Worm (Caenorhabditis elegans): Measurements from ENCODE around the gene viro-2.
"Not testable (repeated sequence)": the region's sequence is repeated elsewhere in the genome, so short reads cannot be mapped to it uniquely, and the experiment has no call there.

viro-2 gene

DNA sequence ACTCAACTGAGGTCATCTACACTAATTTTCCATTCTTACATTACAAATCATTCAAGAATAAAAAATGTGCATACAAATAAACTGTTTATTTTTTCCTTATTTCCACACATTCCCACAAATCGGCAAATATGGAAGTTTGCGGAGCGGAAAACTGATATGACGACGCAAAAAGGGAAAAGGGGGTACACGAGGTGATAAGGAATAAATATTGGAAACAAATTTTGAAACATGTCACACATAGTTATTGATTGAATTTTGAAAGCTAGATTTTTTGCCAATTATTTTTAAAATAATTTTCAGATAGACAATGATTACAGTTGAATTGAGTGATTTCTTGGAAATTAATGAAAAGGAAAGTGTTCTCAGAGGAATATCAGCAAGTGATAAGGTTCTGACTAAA is at the start of gene viro-2:
TSS of gene viro-2 (plus strand) at position 301 of the 400 bp plus-strand sequence.
- not testable (repeated sequence) for TF ChIP-seq gmeb-2, pros-1, nhr-11 (tag; optimal IDR thresholded peaks at IDR 0.05)

- TF ChIP-seq tbx-7 (tag; optimal IDR thresholded peaks at IDR 0.05) = no peak
- TF ChIP-seq eyg-1 (tag; optimal IDR thresholded peaks at IDR 0.05) = no peak
Measured at ce11 chrIII:7080689-7081088, 48.0 kb upstream of the viro-2 start, which contains the start of gene ZK418.7. Gene ZK418.7, minus strand, starts transcription at chrIII:7080789.

- TF ChIP-seq ceh-34 (tag; optimal IDR thresholded peaks at IDR 0.05) (no peak), elt-2 (tag; optimal IDR thresholded peaks at IDR 0.05) (peak; percentile 24), tbx-2 (tag; optimal IDR thresholded peaks at IDR 0.05) (no peak)
Measured at ce11 chrIII:7081488-7081887, 47.2 kb upstream of the viro-2 start.

DNA sequence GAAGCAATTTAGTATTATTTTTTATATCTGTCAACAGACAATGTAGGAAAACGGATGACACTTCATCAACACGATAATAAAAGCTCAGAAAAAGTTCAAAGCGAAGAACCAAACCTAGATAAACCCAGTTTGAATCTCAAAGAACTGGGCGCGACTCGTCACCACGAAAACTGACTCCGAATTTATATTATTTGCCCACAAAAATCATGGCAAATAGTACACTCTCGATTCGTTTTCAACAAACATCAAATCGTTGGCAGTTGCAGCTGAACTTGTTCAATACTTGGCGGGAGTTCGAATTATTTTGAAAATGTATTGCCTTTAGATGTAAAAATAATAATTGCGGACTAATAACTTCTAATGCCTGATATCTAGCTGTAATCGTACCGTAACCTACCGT is 45.6 kb upstream of the viro-2 start:
- TF ChIP-seq hlh-15 (tag; optimal IDR thresholded peaks at IDR 0.05) (no peak), sox-2 (GFP tag; IDR thresholded peaks at IDR 0.05) (no peak), ceh-19 (GFP tag; optimal IDR thresholded peaks at IDR 0.05) (no peak), dve-1 (tag; optimal IDR thresholded peaks at IDR 0.05) (no peak), madf-2 (tag; optimal IDR thresholded peaks at IDR 0.05) (no peak), pha-2 (tag; optimal IDR thresholded peaks at IDR 0.05) (no peak), tbx-2 (tag; optimal IDR thresholded peaks at IDR 0.05) (no peak), pros-1 (tag; optimal IDR thresholded peaks at IDR 0.05) (no peak), elt-2 (tag; optimal IDR thresholded peaks at IDR 0.05) (no peak), pat-9 (tag; optimal IDR thresholded peaks at IDR 0.05) (no peak), pax-1 (tag; optimal IDR thresholded peaks at IDR 0.05) (no peak), ttx-3 (tag; optimal IDR thresholded peaks at IDR 0.05) (no peak), pag-3 (tag; optimal IDR thresholded peaks at IDR 0.05; ENCODE audit: borderline replicate concordance) (no peak), unc-3 (GFP tag; conservative IDR thresholded peaks at IDR 0.05) (no peak), unc-3 (tag; optimal IDR thresholded peaks at IDR 0.05) (no peak), ceh-34 (tag; optimal IDR thresholded peaks at IDR 0.05) (no peak)

- no peak for TF ChIP-seq K09A11.1 (tag; optimal IDR thresholded peaks at IDR 0.05; ENCODE audit: insufficient read depth)
- TF ChIP-seq ceh-30 (tag; optimal IDR thresholded peaks at IDR 0.05) = no peak
- no peak for TF ChIP-seq nfya-1 (tag; optimal IDR thresholded peaks at IDR 0.05)
- no peak for TF ChIP-seq ceh-24 (tag; optimal IDR thresholded peaks at IDR 0.05)
- TF ChIP-seq tbx-7 (tag; optimal IDR thresholded peaks at IDR 0.05) = no peak
- no peak for TF ChIP-seq lim-6 (tag; optimal IDR thresholded peaks at IDR 0.05)
- TF ChIP-seq sox-2 (GFP tag; IDR thresholded peaks at IDR 0.05) = no peak
- TF ChIP-seq fkh-10 (GFP tag; optimal IDR thresholded peaks at IDR 0.05) = no peak
- no peak for TF ChIP-seq Y22D7AL.16 (tag; optimal IDR thresholded peaks at IDR 0.05)
- TF ChIP-seq che-1 (tag; optimal IDR thresholded peaks at IDR 0.05) = no peak
Measured at ce11 chrIII:7084908-7085307, 43.8 kb upstream of the viro-2 start, which contains the start of gene tofu-7. Gene tofu-7, minus strand, starts transcription at chrIII:7085018.

- TF ChIP-seq lin-11 (tag; optimal IDR thresholded peaks at IDR 0.05) (no peak), ama-1 (optimal IDR thresholded peaks at IDR 0.05) (no peak), hlh-13 (GFP tag; optimal IDR thresholded peaks at IDR 0.05) (no peak), tbx-2 (tag; optimal IDR thresholded peaks at IDR 0.05) (no peak), ceh-34 (tag; optimal IDR thresholded peaks at IDR 0.05) (no peak), K02D7.2 (tag; optimal IDR thresholded peaks at IDR 0.05) (no peak), ceh-48 (tag; optimal IDR thresholded peaks at IDR 0.05) (no peak), pag-3 (tag; optimal IDR thresholded peaks at IDR 0.05; ENCODE audit: borderline replicate concordance) (no peak), gmeb-2 (tag; optimal IDR thresholded peaks at IDR 0.05) (no peak), hlh-15 (tag; optimal IDR thresholded peaks at IDR 0.05) (no peak), sox-2 (GFP tag; IDR thresholded peaks at IDR 0.05) (no peak), unc-55 (GFP tag; optimal IDR thresholded peaks at IDR 0.05) (no peak), dve-1 (tag; optimal IDR thresholded peaks at IDR 0.05) (no peak), pha-2 (tag; optimal IDR thresholded peaks at IDR 0.05) (no peak), T23F11.4 (GFP tag; optimal IDR thresholded peaks at IDR 0.05) (no peak), sdc-2 (tag; optimal IDR thresholded peaks at IDR 0.05) (no peak)
Measured at ce11 chrIII:7087180-7087579, 41.5 kb upstream of the viro-2 start.

Data from whole organism, late embryonic.